Worm (Caenorhabditis elegans) whole organism, mixed stage, embryonic: ENCODE data around the gene C50E3.15.

Experiments
- M03D4.4 ChIP-seq: sonication (generic microtip); optimal IDR thresholded peaks from 2 replicates; lab custom pipeline; 2017; ENCODE audit warnings: mild to moderate bottlenecking, missing genetic modification characterization, missing compliant biosample characterization
- bed-3 ChIP-seq: fragments of 200-800 bp; sonication (Bioruptor generic); optimal IDR thresholded peaks from 3 replicates; lab custom pipeline; 2018; ENCODE audit warnings: mild to moderate bottlenecking, missing genetic modification characterization, moderate library complexity, missing compliant biosample characterization
- blmp-1 ChIP-seq: fragments of 150-350 bp; optimal IDR thresholded peaks from 2 replicates; lab custom pipeline; 2014; ENCODE audit warnings: missing biosample characterization, missing genetic modification characterization
- ceh-39 ChIP-seq: fragments of 150-350 bp; optimal IDR thresholded peaks from 2 replicates; lab custom pipeline; 2014; ENCODE audit warnings: missing biosample characterization, missing genetic modification characterization
- ceh-43 ChIP-seq: fragments of 200-800 bp; sonication (Bioruptor generic); optimal IDR thresholded peaks from 2 replicates; lab custom pipeline; 2018; ENCODE audit warnings: mild to moderate bottlenecking, missing genetic modification characterization, moderate library complexity, missing compliant biosample characterization
- ceh-83 ChIP-seq: fragments of 200-800 bp; sonication (Bioruptor generic); optimal IDR thresholded peaks from 2 replicates; lab custom pipeline; 2018; ENCODE audit warnings: mild to moderate bottlenecking, missing genetic modification characterization, missing compliant biosample characterization
- ces-1 ChIP-seq: fragments of 150-350 bp; optimal IDR thresholded peaks from 2 replicates; lab custom pipeline; 2014; ENCODE audit warnings: missing biosample characterization, missing genetic modification reagents, missing genetic modification characterization
- cnd-1 ChIP-seq: fragments of 200-800 bp; sonication (Bioruptor generic); optimal IDR thresholded peaks from 2 replicates; lab custom pipeline; 2018; ENCODE audit warnings: mild to moderate bottlenecking, missing genetic modification characterization, missing compliant biosample characterization
- drap-1 ChIP-seq: fragments of 200-800 bp; sonication (Bioruptor generic); optimal IDR thresholded peaks from 3 replicates; lab custom pipeline; 2018; ENCODE audit warnings: mild to moderate bottlenecking, missing genetic modification characterization, missing compliant biosample characterization
- elt-1 ChIP-seq: sonication (generic microtip); optimal IDR thresholded peaks from 2 replicates; lab custom pipeline; 2017; ENCODE audit warnings: missing genetic modification characterization, mild to moderate bottlenecking, missing compliant biosample characterization, antibody characterized with exemption, moderate library complexity, borderline replicate concordance; ENCODE audit not compliant: insufficient read depth
- elt-3 ChIP-seq: fragments of 150-350 bp; optimal IDR thresholded peaks from 2 replicates; lab custom pipeline; 2014; ENCODE audit warnings: missing biosample characterization, missing genetic modification characterization
- flh-1 ChIP-seq: fragments of 200-800 bp; sonication (Bioruptor generic); optimal IDR thresholded peaks from 2 replicates; lab custom pipeline; 2018; ENCODE audit warnings: mild to moderate bottlenecking, missing genetic modification characterization, moderate library complexity, missing compliant biosample characterization
- ham-2 ChIP-seq: fragments of 200-800 bp; sonication (Bioruptor generic); optimal IDR thresholded peaks from 2 replicates; lab custom pipeline; 2018; ENCODE audit warnings: mild to moderate bottlenecking, missing genetic modification characterization, missing compliant biosample characterization
- hlh-1 ChIP-seq: fragments of 150-350 bp; optimal IDR thresholded peaks from 2 replicates; lab custom pipeline; 2014; ENCODE audit warnings: missing biosample characterization, missing genetic modification reagents, missing genetic modification characterization
- lin-13 ChIP-seq: fragments of 150-350 bp; optimal IDR thresholded peaks from 2 replicates; lab custom pipeline; 2014; ENCODE audit warnings: missing biosample characterization, missing genetic modification characterization
- lin-32 ChIP-seq: fragments of 200-800 bp; sonication (Bioruptor generic); optimal IDR thresholded peaks from 2 replicates; lab custom pipeline; 2018; ENCODE audit warnings: mild to moderate bottlenecking, missing genetic modification characterization, missing compliant biosample characterization
- lsy-2 ChIP-seq: fragments of 150-350 bp; optimal IDR thresholded peaks from 2 replicates; lab custom pipeline; 2014; ENCODE audit warnings: missing biosample characterization, missing genetic modification characterization
- mab-5 ChIP-seq: fragments of 150-350 bp; optimal IDR thresholded peaks from 2 replicates; lab custom pipeline; 2014; ENCODE audit warnings: missing biosample characterization, missing genetic modification characterization
- mep-1 ChIP-seq: fragments of 150-350 bp; optimal IDR thresholded peaks from 2 replicates; lab custom pipeline; 2017; ENCODE audit warnings: missing biosample characterization, missing genetic modification reagents, missing genetic modification characterization, inconsistent platforms
- nhr-12 ChIP-seq: fragments of 150-350 bp; optimal IDR thresholded peaks from 2 replicates; lab custom pipeline; 2014; ENCODE audit warnings: missing biosample characterization, missing genetic modification characterization
- nhr-237 ChIP-seq: fragments of 150-350 bp; optimal IDR thresholded peaks from 2 replicates; lab custom pipeline; 2014; ENCODE audit warnings: missing biosample characterization, missing genetic modification characterization
- nhr-28 ChIP-seq: fragments of 150-350 bp; optimal IDR thresholded peaks from 2 replicates; lab custom pipeline; 2014; ENCODE audit warnings: missing biosample characterization, missing genetic modification characterization
- nhr-76 ChIP-seq: sonication (generic microtip); optimal IDR thresholded peaks from 2 replicates; lab custom pipeline; 2017; ENCODE audit warnings: missing biosample characterization, missing genetic modification characterization
- pha-4 ChIP-seq: fragments of 150-350 bp; optimal IDR thresholded peaks from 2 replicates; lab custom pipeline; 2018; ENCODE audit warnings: missing biosample characterization, missing genetic modification reagents, missing genetic modification characterization
- sem-2 ChIP-seq: fragments of 200-800 bp; sonication (Bioruptor generic); optimal IDR thresholded peaks from 2 replicates; lab custom pipeline; 2018; ENCODE audit warnings: mild to moderate bottlenecking, missing genetic modification characterization, missing compliant biosample characterization
- sptf-1 ChIP-seq: sonication (generic microtip); optimal IDR thresholded peaks from 2 replicates; lab custom pipeline; 2017; ENCODE audit warnings: mild to moderate bottlenecking, missing genetic modification characterization, moderate library complexity, missing compliant biosample characterization
- tbx-8 ChIP-seq: fragments of 200-800 bp; sonication (Bioruptor generic); optimal IDR thresholded peaks from 2 replicates; lab custom pipeline; 2018; ENCODE audit warnings: mild to moderate bottlenecking, missing genetic modification characterization, moderate library complexity, missing compliant biosample characterization
- unc-120 ChIP-seq: sonication (generic microtip); optimal IDR thresholded peaks from 2 replicates; lab custom pipeline; 2017; ENCODE audit warnings: missing genetic modification characterization, missing compliant biosample characterization; ENCODE audit not compliant: poor library complexity, severe bottlenecking
- unc-39 ChIP-seq: fragments of 150-350 bp; optimal IDR thresholded peaks from 2 replicates; lab custom pipeline; 2014; ENCODE audit warnings: missing biosample characterization, missing genetic modification characterization
- unc-62 ChIP-seq: fragments of 150-350 bp; optimal IDR thresholded peaks from 2 replicates; lab custom pipeline; 2014; ENCODE audit warnings: missing biosample characterization, missing genetic modification reagents, missing genetic modification characterization
- ztf-11 ChIP-seq: fragments of 150-350 bp; optimal IDR thresholded peaks from 2 replicates; lab custom pipeline; 2014; ENCODE audit warnings: missing biosample characterization, missing genetic modification characterization

Gene C50E3.15

DNA sequence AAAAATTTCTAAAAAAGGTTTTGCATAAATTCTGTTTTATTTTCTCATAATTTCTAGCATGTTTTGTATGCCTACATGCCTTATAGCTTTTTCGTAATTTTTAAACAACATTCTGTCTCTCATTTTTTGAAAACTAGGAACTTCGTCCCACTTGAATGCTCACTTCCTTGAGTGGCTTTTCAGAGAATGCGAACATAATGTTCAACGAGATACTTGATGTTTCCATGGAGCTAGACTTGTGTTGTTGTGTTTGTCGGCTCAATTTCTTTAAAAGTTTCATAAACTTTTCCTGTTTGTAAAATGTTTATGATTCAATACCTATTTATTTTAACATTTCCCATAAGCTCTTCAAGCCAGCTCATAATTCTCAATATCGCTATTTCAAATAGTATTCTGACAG, 13.4 kb upstream of the C50E3.15 start, which contains the start of gene clec-213:
Gene clec-213, plus strand, starts transcription at position 301 of the 400 bp plus-strand sequence.
- TF ChIP-seq ceh-83 (GFP tag; lab: Kevin White, UChicago), result no peak
- TF ChIP-seq flh-1 (GFP tag; lab: Kevin White, UChicago), result no peak
- TF ChIP-seq nhr-12, result no peak
- no peak for TF ChIP-seq mep-1 (tag; lab: Kevin White, UChicago)
- TF ChIP-seq blmp-1, result no peak
- TF ChIP-seq mab-5, result no peak
- TF ChIP-seq ceh-39 (tag; lab: Kevin White, UChicago), result no peak
- no peak for TF ChIP-seq elt-3 (tag; lab: Kevin White, UChicago)
- TF ChIP-seq drap-1 (GFP tag; lab: Kevin White, UChicago), result no peak
- no peak for TF ChIP-seq bed-3 (GFP tag; lab: Kevin White, UChicago)
- TF ChIP-seq tbx-8 (GFP tag; lab: Kevin White, UChicago), result no peak
- TF ChIP-seq ham-2 (GFP tag; lab: Kevin White, UChicago), result no peak
- no peak for TF ChIP-seq unc-62 (GFP tag; lab: Kevin White, UChicago)

DNA sequence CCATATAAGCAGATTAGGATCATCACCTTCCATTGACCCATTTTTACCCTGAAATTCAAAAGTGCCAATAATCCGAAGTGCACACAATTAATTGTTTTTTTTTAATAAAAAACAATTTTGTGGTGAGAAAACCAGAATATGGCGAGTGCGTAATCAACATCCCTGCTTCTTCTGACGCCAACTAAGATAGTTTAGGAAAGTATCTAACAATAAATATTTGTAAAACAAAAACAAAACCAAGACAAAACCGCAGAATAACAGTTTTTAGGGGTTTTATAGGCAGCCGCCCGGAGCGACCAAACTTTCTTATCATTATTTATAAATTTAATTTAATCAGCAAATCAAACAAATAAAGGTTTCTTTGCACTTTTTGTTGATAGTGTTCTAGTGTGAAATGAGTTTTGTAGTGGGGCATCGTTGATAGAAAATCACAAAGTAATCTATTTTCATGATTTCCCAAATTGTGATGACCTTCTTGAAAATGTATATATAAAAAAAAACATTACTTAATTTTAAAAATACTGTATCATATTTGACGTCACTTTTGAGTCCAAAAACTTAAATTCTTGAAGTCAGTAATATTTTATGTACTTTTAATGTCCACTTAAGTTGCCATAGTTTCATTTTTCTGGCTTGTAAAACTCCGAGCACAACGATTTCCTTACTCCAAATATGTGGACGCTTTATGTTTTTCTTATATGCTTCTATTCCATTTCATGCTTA, 8.4 kb upstream of the C50E3.15 start, which contains the start of the genes folt-3 and clec-214:
Gene folt-3, minus strand, starts transcription at position 51 of the 723 bp plus-strand sequence.
Gene clec-214, plus strand, starts transcription at position 673 of the 723 bp plus-strand sequence.
- TF ChIP-seq drap-1 (GFP tag; lab: Kevin White, UChicago), result no peak
- no peak for TF ChIP-seq ceh-83 (GFP tag; lab: Kevin White, UChicago)
- no peak for TF ChIP-seq pha-4
- TF ChIP-seq ztf-11 (tag; lab: Kevin White, UChicago), result no peak
- no peak for TF ChIP-seq M03D4.4 (tag; lab: Kevin White, UChicago)
- TF ChIP-seq nhr-76 (tag; lab: Kevin White, UChicago), result no peak
- TF ChIP-seq ces-1, result no peak
- no peak for TF ChIP-seq flh-1 (GFP tag; lab: Kevin White, UChicago)
- TF ChIP-seq unc-39 (tag; lab: Kevin White, UChicago), result no peak
- no peak for TF ChIP-seq nhr-237 (tag; lab: Kevin White, UChicago)
- no peak for TF ChIP-seq unc-120
- no peak for TF ChIP-seq blmp-1
- TF ChIP-seq mab-5, result no peak
- TF ChIP-seq elt-1 (tag; lab: Kevin White, UChicago), result no peak
- no peak for TF ChIP-seq hlh-1 (tag; lab: Kevin White, UChicago)
- TF ChIP-seq lin-32 (GFP tag; lab: Kevin White, UChicago), result no peak
- no peak for TF ChIP-seq lsy-2 (tag; lab: Kevin White, UChicago)
- no peak for TF ChIP-seq mep-1 (tag; lab: Kevin White, UChicago)
- no peak for TF ChIP-seq lin-13
- no peak for TF ChIP-seq sptf-1 (tag; lab: Kevin White, UChicago)

DNA sequence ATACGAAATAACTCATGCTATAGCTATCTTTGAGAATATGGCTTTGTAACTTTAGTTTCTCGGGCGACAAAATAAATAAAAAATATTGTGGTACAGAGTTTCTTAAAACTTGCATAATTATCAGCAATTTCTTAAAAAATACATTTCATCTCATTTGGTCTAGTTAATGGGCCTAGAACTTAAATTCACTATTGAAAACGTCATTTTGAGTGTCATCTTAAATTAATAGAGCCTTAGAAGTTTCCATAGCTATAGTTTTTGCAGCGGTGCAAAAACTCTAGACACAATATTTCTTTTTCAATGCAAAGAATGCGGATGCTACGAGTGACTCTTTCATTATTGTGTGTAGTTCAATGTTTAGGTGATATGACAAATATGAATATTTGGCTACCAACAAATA, 6.2 kb upstream of the C50E3.15 start, which contains the start of gene clec-215:
Gene clec-215, plus strand, starts transcription at position 301 of the 400 bp plus-strand sequence.
- no peak for TF ChIP-seq bed-3 (GFP tag; lab: Kevin White, UChicago)
- TF ChIP-seq lin-13, result no peak
- no peak for TF ChIP-seq sptf-1 (tag; lab: Kevin White, UChicago)
- no peak for TF ChIP-seq nhr-28 (tag; lab: Kevin White, UChicago)
- TF ChIP-seq nhr-12, result no peak
- TF ChIP-seq ztf-11 (tag; lab: Kevin White, UChicago), result no peak
- no peak for TF ChIP-seq ham-2 (GFP tag; lab: Kevin White, UChicago)
- TF ChIP-seq lin-32 (GFP tag; lab: Kevin White, UChicago), result no peak
- TF ChIP-seq M03D4.4 (tag; lab: Kevin White, UChicago), result no peak
- TF ChIP-seq flh-1 (GFP tag; lab: Kevin White, UChicago), result no peak
- TF ChIP-seq cnd-1 (tag; lab: Kevin White, UChicago), result no peak
- no peak for TF ChIP-seq ces-1
- no peak for TF ChIP-seq sem-2 (GFP tag; lab: Kevin White, UChicago)
- TF ChIP-seq nhr-76 (tag; lab: Kevin White, UChicago), result no peak
- TF ChIP-seq tbx-8 (GFP tag; lab: Kevin White, UChicago), result no peak
- TF ChIP-seq mep-1 (tag; lab: Kevin White, UChicago), result no peak
- TF ChIP-seq unc-39 (tag; lab: Kevin White, UChicago), result no peak
- TF ChIP-seq drap-1 (GFP tag; lab: Kevin White, UChicago), result no peak
- no peak for TF ChIP-seq ceh-83 (GFP tag; lab: Kevin White, UChicago)
- TF ChIP-seq nhr-237 (tag; lab: Kevin White, UChicago), result no peak
- TF ChIP-seq, all 35 proteins: peak for 0

DNA sequence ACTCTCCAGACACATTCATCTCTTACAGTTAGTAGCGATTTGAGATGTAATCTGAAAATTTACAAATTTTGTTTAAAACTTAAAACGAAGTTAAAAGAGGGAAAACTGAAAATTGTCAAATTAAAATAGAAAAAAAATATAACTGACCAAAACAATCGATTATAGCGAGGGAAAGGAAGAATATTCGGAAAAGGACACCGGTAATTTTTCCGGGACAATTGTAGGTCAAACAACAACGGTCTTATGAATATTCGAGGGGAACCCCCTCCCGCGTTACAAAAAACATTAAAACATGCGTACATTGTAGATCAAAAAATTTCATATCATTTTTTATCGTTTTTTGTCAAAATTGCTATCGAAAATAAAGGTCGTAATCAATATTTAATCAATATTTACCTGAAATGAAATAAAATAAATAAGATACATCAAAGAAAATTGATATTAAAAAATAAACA, 3.8 kb downstream of the C50E3.15 start, which contains the start of gene C50E3.12:
Gene C50E3.12, minus strand, starts transcription at position 51 of the 455 bp plus-strand sequence.
- TF ChIP-seq sptf-1 (tag; lab: Kevin White, UChicago) (no peak), ceh-43 (GFP tag; lab: Kevin White, UChicago) (no peak), ces-1 (no peak), lsy-2 (tag; lab: Kevin White, UChicago) (no peak), nhr-28 (tag; lab: Kevin White, UChicago) (no peak), hlh-1 (tag; lab: Kevin White, UChicago) (no peak), flh-1 (GFP tag; lab: Kevin White, UChicago) (no peak)
